Worm (Caenorhabditis elegans): ENCODE data around the gene srsx-10.

- TF ChIP-seq eor-1 (tag; optimal IDR thresholded peaks at IDR 0.05) (no peak), pha-4 (tag; optimal IDR thresholded peaks at IDR 0.05) (no peak), fkh-2 (tag; optimal IDR thresholded peaks at IDR 0.05) (no peak), ceh-9 (tag; optimal IDR thresholded peaks at IDR 0.05) (no peak), skn-1 (tag; optimal IDR thresholded peaks at IDR 0.05) (no peak), ama-1 (optimal IDR thresholded peaks at IDR 0.05) (no peak), ceh-82 (tag; optimal IDR thresholded peaks at IDR 0.05) (no peak), nhr-28 (tag; optimal IDR thresholded peaks at IDR 0.05) (no peak)
Observed at ce11 chrV:4972943-4973342, 1.6 kb downstream of the srsx-10 start, which contains the start of gene srsx-9.
